Fruit fly (Drosophila melanogaster) whole organism, pupa: ENCODE results near the gene CG42752.

Experiments used
- CG10348 ChIP-seq: fragments of 200-800 bp; sonication (Bioruptor generic); IDR thresholded peaks from 2 replicates; pipeline ENCODE4 v1.3.6; 2022; ENCODE audit warnings: missing biosample characterization, missing genetic modification characterization
- CG12605 ChIP-seq: fragments of 200-800 bp; sonication (Bioruptor generic); IDR thresholded peaks from 2 replicates; pipeline ENCODE4 v1.3.6; 2022; ENCODE audit warnings: missing biosample characterization, missing genetic modification characterization
- CG13204 ChIP-seq: fragments of 200-800 bp; sonication (Bioruptor generic); optimal IDR thresholded peaks from 2 replicates; lab custom pipeline; 2018; ENCODE audit warnings: missing biosample characterization, mild to moderate bottlenecking, missing genetic modification characterization, moderate library complexity
- CG14655 ChIP-seq: fragments of 200-800 bp; sonication (Bioruptor generic); optimal IDR thresholded peaks from 3 replicates; lab custom pipeline; 2017; ENCODE audit warnings: mild to moderate bottlenecking, missing biosample characterization, missing genetic modification reagents, missing genetic modification characterization
- CG15710 ChIP-seq: fragments of 200-800 bp; sonication (Bioruptor generic); optimal IDR thresholded peaks from 2 replicates; lab custom pipeline; 2018; ENCODE audit warnings: missing biosample characterization, mild to moderate bottlenecking, missing genetic modification characterization, moderate library complexity
- CG17806 ChIP-seq: fragments of 200-800 bp; sonication (Bioruptor generic); optimal IDR thresholded peaks from 2 replicates; lab custom pipeline; 2018; ENCODE audit warnings: missing biosample characterization, mild to moderate bottlenecking, missing genetic modification characterization, moderate library complexity
- CG32121 ChIP-seq: fragments of 200-800 bp; sonication (Bioruptor generic); IDR thresholded peaks from 2 replicates; pipeline ENCODE4 v1.3.6; 2022; ENCODE audit warnings: missing biosample characterization, missing genetic modification characterization
- CG34367 ChIP-seq: fragments of 200-800 bp; sonication (Bioruptor generic); optimal IDR thresholded peaks from 2 replicates; lab custom pipeline; 2018; ENCODE audit warnings: missing biosample characterization, mild to moderate bottlenecking, missing genetic modification characterization
- CG4496 ChIP-seq: fragments of 200-800 bp; sonication (Bioruptor generic); IDR thresholded peaks from 3 replicates; pipeline ENCODE4 v1.3.6; 2022; ENCODE audit warnings: missing biosample characterization, missing genetic modification characterization
- CG8159 ChIP-seq: fragments of 200-800 bp; sonication (Bioruptor generic); optimal IDR thresholded peaks from 3 replicates; lab custom pipeline; 2018; ENCODE audit warnings: missing biosample characterization, mild to moderate bottlenecking, missing genetic modification characterization, moderate library complexity
- CG8301 ChIP-seq: fragments of 200-800 bp; sonication (Bioruptor generic); optimal IDR thresholded peaks from 2 replicates; lab custom pipeline; 2018; ENCODE audit warnings: missing biosample characterization, mild to moderate bottlenecking, missing genetic modification characterization
- CG9948 ChIP-seq: fragments of 200-800 bp; sonication (Bioruptor generic); optimal IDR thresholded peaks from 2 replicates; lab custom pipeline; 2018; ENCODE audit warnings: missing biosample characterization, mild to moderate bottlenecking, missing genetic modification characterization, moderate library complexity
- D1 ChIP-seq: fragments of 200-800 bp; sonication (Bioruptor generic); optimal IDR thresholded peaks from 2 replicates; lab custom pipeline; 2018; ENCODE audit warnings: missing biosample characterization, mild to moderate bottlenecking, missing genetic modification characterization, moderate library complexity
- EcR ChIP-seq: fragments of 200-800 bp; sonication (Bioruptor generic); optimal IDR thresholded peaks from 3 replicates; lab custom pipeline; 2019; ENCODE audit warnings: missing biosample characterization, missing genetic modification characterization, mild to moderate bottlenecking, moderate library complexity, missing genetic modification reagents
- Ets98B ChIP-seq: fragments of 200-800 bp; sonication (Bioruptor generic); IDR thresholded peaks from 2 replicates; pipeline ENCODE4 v1.3.6; 2022; ENCODE audit warnings: missing biosample characterization, missing genetic modification characterization
- Pif1A ChIP-seq: fragments of 200-800 bp; sonication (Bioruptor generic); optimal IDR thresholded peaks from 3 replicates; lab custom pipeline; 2016; ENCODE audit warnings: missing biosample characterization, missing genetic modification characterization
- Pif1B ChIP-seq: fragments of 200-800 bp; sonication (Bioruptor generic); optimal IDR thresholded peaks from 3 replicates; lab custom pipeline; 2016; ENCODE audit warnings: missing biosample characterization, missing genetic modification characterization
- Snoo ChIP-seq: fragments of 200-800 bp; sonication (Bioruptor generic); optimal IDR thresholded peaks from 3 replicates; lab custom pipeline; 2017; ENCODE audit warnings: missing biosample characterization, mild to moderate bottlenecking, missing genetic modification characterization, inconsistent platforms
- fd96Ca ChIP-seq: fragments of 200-800 bp; sonication (Bioruptor generic); IDR thresholded peaks from 3 replicates; pipeline ENCODE4 v1.3.6; 2022; ENCODE audit warnings: missing biosample characterization, missing genetic modification characterization
- gl ChIP-seq: fragments of 200-800 bp; sonication (Bioruptor generic); optimal IDR thresholded peaks from 2 replicates; lab custom pipeline; 2018; ENCODE audit warnings: missing biosample characterization, mild to moderate bottlenecking, missing genetic modification characterization
- rn ChIP-seq: fragments of 200-800 bp; sonication (Bioruptor generic); IDR thresholded peaks from 2 replicates; pipeline ENCODE4 v1.3.6; 2022; ENCODE audit warnings: missing biosample characterization, missing genetic modification characterization

Gene CG42752

dm6 chr2L:18705617-18706046 is 34.3 kb downstream of the CG42752 start, which contains the start of gene Jwa:
Gene Jwa (minus strand): TSS chr2L:18705703.
- peak; percentile 83 for TF ChIP-seq CG32121 (GFP tag; lab: Robert Waterston, UW)
- TF ChIP-seq CG8301 (tag; lab: Kevin White, UChicago) = peak; percentile 53
- peak; percentile 68 for TF ChIP-seq CG14655 (GFP tag; lab: Kevin White, UChicago)
- peak; percentile 77 for TF ChIP-seq rn (GFP tag; lab: Robert Waterston, UW)
- peak; percentile 68 for TF ChIP-seq CG17806 (tag; lab: Kevin White, UChicago)
- TF ChIP-seq CG9948 (tag; lab: Kevin White, UChicago) = peak; percentile 61
- peak; percentile 72 for TF ChIP-seq Snoo
- TF ChIP-seq Ets98B (GFP tag; lab: Robert Waterston, UW) = peak; percentile 78
- no peak for TF ChIP-seq EcR (GFP tag; lab: Kevin White, UChicago)
- TF ChIP-seq CG13204 (GFP tag; lab: Kevin White, UChicago) = no peak
- TF ChIP-seq CG10348 (GFP tag; lab: Robert Waterston, UW) = peak; percentile 99
- TF ChIP-seq CG12605 (GFP tag; lab: Robert Waterston, UW) = peak; percentile 49
- TF ChIP-seq D1 (tag; lab: Kevin White, UChicago) = no peak
- TF ChIP-seq CG15710 (tag; lab: Kevin White, UChicago) = peak; percentile 91
- peak; percentile 91 for TF ChIP-seq fd96Ca (GFP tag; lab: Robert Waterston, UW)
- TF ChIP-seq Pif1B (GFP tag; lab: Kevin White, UChicago) = peak; percentile 49
- TF ChIP-seq CG8159 = peak; percentile 74
- TF ChIP-seq Pif1A (GFP tag; lab: Kevin White, UChicago) = no peak
- TF ChIP-seq CG34367 (tag; lab: Kevin White, UChicago) = peak; percentile 74
- peak; percentile 84 for TF ChIP-seq CG4496
- TF ChIP-seq gl (tag; lab: Kevin White, UChicago) = peak; percentile 15
- TF ChIP-seq, all 21 proteins: peak for 17

DNA sequence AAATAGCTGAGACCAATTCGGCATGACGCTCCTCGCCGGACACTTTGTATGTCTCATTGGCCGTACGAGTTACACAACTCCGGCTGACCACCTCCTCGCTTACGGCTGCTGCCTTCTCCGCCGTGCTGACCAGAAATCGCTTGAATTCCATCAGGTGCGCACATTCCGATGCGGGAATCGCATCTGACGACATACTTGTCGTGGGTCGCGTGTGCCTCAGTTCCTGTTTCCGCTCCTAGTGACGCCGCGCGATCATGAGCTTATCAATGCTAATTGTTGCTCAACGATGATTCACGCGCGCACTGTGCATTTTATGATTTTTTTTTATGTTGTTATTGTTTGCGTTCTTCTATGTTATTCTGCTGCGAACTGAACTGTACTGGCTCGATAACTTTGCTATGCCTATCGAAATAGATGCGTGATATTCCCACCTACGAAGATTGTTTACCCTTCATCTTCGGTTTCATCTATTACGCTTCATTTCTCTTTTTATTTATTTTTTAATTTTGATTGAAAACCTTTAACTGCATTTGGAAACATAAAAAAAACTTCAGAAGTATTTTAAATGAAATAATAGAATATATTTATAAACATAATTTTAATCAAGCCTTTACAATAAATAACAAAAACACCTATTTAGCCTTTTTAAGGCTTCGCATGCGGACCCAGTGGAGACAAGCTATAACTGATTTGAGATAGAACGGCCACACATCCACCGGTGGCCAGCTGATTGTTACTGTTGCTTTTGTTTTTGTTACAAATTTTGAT is 37.0 kb downstream of the CG42752 start, which contains the start of the genes CG10376 and CG10343:
CG10376 (minus strand) TSS at position 385 of the 768 bp plus-strand sequence.
CG10343 (plus strand) TSS at position 753 of the 768 bp plus-strand sequence.
- TF ChIP-seq CG34367 (tag; lab: Kevin White, UChicago) (peak; percentile 75), Ets98B (GFP tag; lab: Robert Waterston, UW) (peak; percentile 71; the same call in 1 of the 2 replicates), CG17806 (tag; lab: Kevin White, UChicago) (peak; percentile 86), CG14655 (GFP tag; lab: Kevin White, UChicago) (peak; percentile 89), CG15710 (tag; lab: Kevin White, UChicago) (peak; percentile 91), D1 (tag; lab: Kevin White, UChicago) (no peak), Pif1A (GFP tag; lab: Kevin White, UChicago) (no peak), CG4496 (peak; percentile 78; the same call in 2 of the 3 replicates), gl (tag; lab: Kevin White, UChicago) (no peak), rn (GFP tag; lab: Robert Waterston, UW) (peak; percentile 69), CG10348 (GFP tag; lab: Robert Waterston, UW) (peak; percentile 97), Snoo (peak; percentile 81), CG32121 (GFP tag; lab: Robert Waterston, UW) (peak; percentile 80), EcR (GFP tag; lab: Kevin White, UChicago) (peak; percentile 2), fd96Ca (GFP tag; lab: Robert Waterston, UW) (peak; percentile 60; the same call in 1 of the 3 replicates), CG9948 (tag; lab: Kevin White, UChicago) (peak; percentile 89), Pif1B (GFP tag; lab: Kevin White, UChicago) (no peak), CG8159 (peak; percentile 91), CG12605 (GFP tag; lab: Robert Waterston, UW) (peak; percentile 54; the same call in 1 of the 2 replicates), CG13204 (GFP tag; lab: Kevin White, UChicago) (no peak), CG8301 (tag; lab: Kevin White, UChicago) (peak; percentile 73)

DNA sequence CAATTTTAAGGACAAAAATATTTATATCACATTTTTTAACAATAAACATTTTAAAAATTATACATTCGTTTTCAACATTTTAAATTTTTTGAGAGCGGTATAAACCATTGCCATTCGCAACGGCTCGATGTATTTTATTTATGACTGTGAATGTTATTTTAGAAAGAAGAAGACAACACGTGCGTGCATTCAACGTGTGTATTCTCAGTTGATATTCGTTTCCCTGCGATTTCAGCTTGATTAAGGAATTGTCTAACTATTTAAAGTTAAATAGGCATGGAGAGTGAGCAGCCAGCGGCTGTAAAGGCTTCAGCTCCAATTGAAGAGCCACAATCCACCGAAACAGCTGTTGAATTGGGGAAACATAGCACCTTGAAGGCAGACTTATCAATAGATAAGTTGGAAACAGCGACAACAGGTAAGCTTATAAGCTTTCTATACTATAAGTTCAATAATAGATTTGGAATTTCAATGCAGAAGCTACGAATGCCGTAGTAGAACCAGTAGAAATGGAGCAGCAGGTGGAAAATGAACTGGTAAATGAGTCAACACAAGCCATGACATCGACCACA is 41.3 kb downstream of the CG42752 start, which contains the start of gene CG10341:
CG10341 (plus strand) TSS at position 156 of the 572 bp plus-strand sequence.
- no peak for TF ChIP-seq Ets98B (GFP tag; lab: Robert Waterston, UW)
- TF ChIP-seq, all 21 proteins: peak for 0

DNA sequence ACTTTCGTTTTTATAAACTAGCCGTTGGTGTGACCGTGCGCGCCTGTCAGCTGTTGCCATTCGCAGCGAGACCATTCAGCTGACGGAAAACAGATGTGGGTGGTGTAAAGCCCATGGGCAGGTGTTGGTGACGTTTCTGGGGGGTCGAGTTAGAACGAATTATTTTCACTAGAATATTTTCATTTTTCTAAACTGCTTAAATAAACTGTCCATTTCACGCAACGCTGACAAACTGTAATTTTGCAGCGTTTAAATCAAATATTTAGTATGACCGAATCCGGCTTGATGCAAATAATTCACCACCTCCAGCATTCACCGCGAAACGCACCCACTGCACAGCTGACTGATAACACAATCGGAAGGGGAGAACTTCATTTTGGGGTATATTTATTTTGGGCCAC is 44.5 kb downstream of the CG42752 start, which contains the start of the genes CG10383 and CG10338:
CG10383 (minus strand) TSS at position 199 of the 401 bp plus-strand sequence.
CG10338 (plus strand) TSS at position 261 of the 401 bp plus-strand sequence.
- TF ChIP-seq CG8159 (peak; percentile 71), CG10348 (GFP tag; lab: Robert Waterston, UW) (peak; percentile 89), gl (tag; lab: Kevin White, UChicago) (peak; percentile 23), CG13204 (GFP tag; lab: Kevin White, UChicago) (no peak), CG34367 (tag; lab: Kevin White, UChicago) (peak; percentile 73), Pif1B (GFP tag; lab: Kevin White, UChicago) (peak; percentile 80), CG12605 (GFP tag; lab: Robert Waterston, UW) (peak; percentile 75), fd96Ca (GFP tag; lab: Robert Waterston, UW) (peak; percentile 94), CG14655 (GFP tag; lab: Kevin White, UChicago) (peak; percentile 72), CG4496 (peak; percentile 95), CG9948 (tag; lab: Kevin White, UChicago) (peak; percentile 70), CG8301 (tag; lab: Kevin White, UChicago) (peak; percentile 77), Pif1A (GFP tag; lab: Kevin White, UChicago) (no peak), CG15710 (tag; lab: Kevin White, UChicago) (peak; percentile 61), EcR (GFP tag; lab: Kevin White, UChicago) (peak; percentile 10), rn (GFP tag; lab: Robert Waterston, UW) (peak; percentile 80), CG32121 (GFP tag; lab: Robert Waterston, UW) (peak; percentile 87), Snoo (peak; percentile 79), Ets98B (GFP tag; lab: Robert Waterston, UW) (peak; percentile 94), D1 (tag; lab: Kevin White, UChicago) (no peak), CG17806 (tag; lab: Kevin White, UChicago) (peak; percentile 72)
- TF ChIP-seq, all 21 proteins: peak for 18
